Fruit fly (Drosophila melanogaster) whole organism, prepupa: ENCODE measurements around the gene caz.

Experiments
- CG11762 ChIP-seq: fragments of 200-800 bp; sonication (Bioruptor generic); optimal IDR thresholded peaks from 3 replicates; lab custom pipeline; 2016; ENCODE audit warnings: missing biosample characterization, missing genetic modification characterization; ENCODE audit not compliant: insufficient read depth
- CG15336 ChIP-seq: fragments of 200-800 bp; sonication (Bioruptor generic); IDR thresholded peaks from 2 replicates; pipeline ENCODE4 v1.3.6; 2022; ENCODE audit warnings: missing biosample characterization, missing genetic modification characterization
- CG6276 ChIP-seq: fragments of 200-800 bp; sonication (Bioruptor generic); optimal IDR thresholded peaks from 2 replicates; lab custom pipeline; 2017; ENCODE audit warnings: missing biosample characterization, mild to moderate bottlenecking, missing genetic modification characterization
- CG8632 ChIP-seq: fragments of 200-800 bp; sonication (Bioruptor generic); optimal IDR thresholded peaks from 3 replicates; lab custom pipeline; 2016; ENCODE audit warnings: missing biosample characterization, missing genetic modification characterization
- CG9139 ChIP-seq: fragments of 200-800 bp; sonication (Bioruptor generic); optimal IDR thresholded peaks from 3 replicates; lab custom pipeline; 2017; ENCODE audit warnings: missing biosample characterization, mild to moderate bottlenecking, missing genetic modification characterization
- Ets21C ChIP-seq: fragments of 200-800 bp; sonication (Bioruptor generic); optimal IDR thresholded peaks from 3 replicates; lab custom pipeline; 2016; ENCODE audit warnings: missing biosample characterization, missing genetic modification characterization
- Gug ChIP-seq: fragments of 200-800 bp; sonication (Bioruptor generic); IDR thresholded peaks from 2 replicates; pipeline ENCODE4 v1.3.6; 2022; ENCODE audit warnings: missing biosample characterization, missing genetic modification characterization
- Hr39 ChIP-seq: fragments of 200-800 bp; sonication (Bioruptor generic); optimal IDR thresholded peaks from 2 replicates; lab custom pipeline; 2016; ENCODE audit warnings: missing biosample characterization, missing genetic modification characterization
- Hr4 ChIP-seq: fragments of 200-800 bp; sonication (Bioruptor generic); optimal IDR thresholded peaks from 3 replicates; lab custom pipeline; 2016; ENCODE audit warnings: missing biosample characterization, missing genetic modification characterization
- achi ChIP-seq: fragments of 200-800 bp; sonication (Bioruptor generic); optimal IDR thresholded peaks from 3 replicates; lab custom pipeline; 2016; ENCODE audit warnings: missing biosample characterization, missing genetic modification characterization
- cyc ChIP-seq: fragments of 200-800 bp; sonication (Bioruptor generic); optimal IDR thresholded peaks from 3 replicates; lab custom pipeline; 2016; ENCODE audit warnings: missing biosample characterization, missing genetic modification characterization
- fd59A ChIP-seq: fragments of 200-800 bp; sonication (Bioruptor generic); optimal IDR thresholded peaks from 2 replicates; lab custom pipeline; 2017; ENCODE audit warnings: missing biosample characterization, mild to moderate bottlenecking, missing genetic modification characterization, missing genetic modification reagents
- fd85E ChIP-seq: fragments of 200-800 bp; sonication (Bioruptor generic); optimal IDR thresholded peaks from 3 replicates; lab custom pipeline; 2016; ENCODE audit warnings: missing biosample characterization, missing genetic modification characterization

- peak; percentile 92 for TF ChIP-seq Gug (GFP tag; lab: Robert Waterston, UW)
- TF ChIP-seq Ets21C (GFP tag; lab: Kevin White, UChicago): peak; percentile 92
- TF ChIP-seq achi (GFP tag; lab: Kevin White, UChicago): peak; percentile 94
- peak; percentile 97 for TF ChIP-seq CG15336 (GFP tag; lab: Robert Waterston, UW)
- TF ChIP-seq fd59A (GFP tag; lab: Kevin White, UChicago): peak; percentile 97
- TF ChIP-seq CG8632: peak; percentile 95
- TF ChIP-seq fd85E: peak; percentile 81
- peak; percentile 96 for TF ChIP-seq Hr39 (GFP tag; lab: Kevin White, UChicago)
- TF ChIP-seq cyc (GFP tag; lab: Kevin White, UChicago): peak; percentile 95
- peak; percentile 95 for TF ChIP-seq CG9139 (GFP tag; lab: Kevin White, UChicago)
- TF ChIP-seq Hr4 (GFP tag; lab: Kevin White, UChicago): peak; percentile 97
- TF ChIP-seq CG11762: peak; percentile 90
- peak; percentile 98 for TF ChIP-seq CG6276 (GFP tag; lab: Kevin White, UChicago)
Observed at dm6 chrX:16332615-16333288, 44.1 kb downstream of the caz start.
